In genomic region chr3R:30106562-30106961, dm6 we compare ENCODE assay signal across 3 fruit fly cellular contexts.
TF ChIP-seq lines count a peak whose summit lies in the region.

No protein-coding gene starts in this region.

- no peak for TF ChIP-seq CTCF in whole organism, embryonic (GFP tag; optimal IDR thresholded peaks at IDR 0.05; lab: Kevin White, UChicago)

TF ChIP-seq in whole organism, adult, 20 proteins besides CTCF, POLR2A, EP300 and RAD21:
- TF ChIP-seq cic (GFP tag; optimal IDR thresholded peaks at IDR 0.05; lab: Kevin White, UChicago): peak; percentile 21
- TF ChIP-seq CG11617 (GFP tag; optimal IDR thresholded peaks at IDR 0.05; lab: Kevin White, UChicago): no peak

TF ChIP-seq in whole organism, embryonic, 481 proteins besides CTCF, POLR2A, EP300 and RAD21 (continues in another document):
- TF ChIP-seq CG8388 (GFP tag; optimal IDR thresholded peaks at IDR 0.05; lab: Kevin White, UChicago) (no peak), chinmo (GFP tag; IDR thresholded peaks at IDR 0.05; lab: Robert Waterston, UW; ENCODE audit: partially characterized antibody) (0 out of 4 replicates have a peak, but pooled peaks have one; percentile 46), CG7987 (GFP tag; optimal IDR thresholded peaks at IDR 0.05; lab: Kevin White, UChicago) (peak; percentile 58), CG2678 (tag; optimal IDR thresholded peaks at IDR 0.05; lab: Kevin White, UChicago) (peak; percentile 41), BEAF-32 (GFP tag; optimal IDR thresholded peaks at IDR 0.05; lab: Kevin White, UChicago) (no peak), nmo (GFP tag; optimal IDR thresholded peaks at IDR 0.05; lab: Kevin White, UChicago) (no peak), ci (GFP tag; IDR thresholded peaks at IDR 0.05; lab: Robert Waterston, UW) (no peak), CG2889 (GFP tag; IDR thresholded peaks at IDR 0.05; lab: Robert Waterston, UW) (no peak), CG12659 (GFP tag; optimal IDR thresholded peaks at IDR 0.05; lab: Kevin White, UChicago) (no peak), p53 (GFP tag; optimal IDR thresholded peaks at IDR 0.05; lab: Kevin White, UChicago) (no peak), Trl (optimal IDR thresholded peaks at IDR 0.05; lab: Kevin White, UChicago) (no peak), Trl (GFP tag; optimal IDR thresholded peaks at IDR 0.05; lab: Kevin White, UChicago) (no peak), sug (tag; optimal IDR thresholded peaks at IDR 0.05; lab: Kevin White, UChicago) (peak; percentile 87), Eip74EF (GFP tag; optimal IDR thresholded peaks at IDR 0.05; lab: Kevin White, UChicago) (no peak), CG12769 (tag; optimal IDR thresholded peaks at IDR 0.05; lab: Kevin White, UChicago) (peak; percentile 82), CG32532 (GFP tag; IDR thresholded peaks at IDR 0.05; lab: Robert Waterston, UW) (no peak), CG6272 (GFP tag; IDR thresholded peaks at IDR 0.05; lab: Robert Waterston, UW) (no peak), emc (GFP tag; optimal IDR thresholded peaks at IDR 0.05; lab: Kevin White, UChicago) (no peak), corto (GFP tag; optimal IDR thresholded peaks at IDR 0.05; lab: Kevin White, UChicago) (no peak), CG4707 (GFP tag; optimal IDR thresholded peaks at IDR 0.05; lab: Kevin White, UChicago) (no peak), slou (GFP tag; optimal IDR thresholded peaks at IDR 0.05; lab: Kevin White, UChicago) (no peak), Ets97D (GFP tag; optimal IDR thresholded peaks at IDR 0.05; lab: Kevin White, UChicago) (no peak), Xrp1 (GFP tag; IDR thresholded peaks at IDR 0.05; lab: Robert Waterston, UW) (no peak), exex (tag; optimal IDR thresholded peaks at IDR 0.05; lab: Kevin White, UChicago) (peak; percentile 92), CG7839 (tag; optimal IDR thresholded peaks at IDR 0.05; lab: Kevin White, UChicago) (no peak), HLH54F (GFP tag; optimal IDR thresholded peaks at IDR 0.05; lab: Kevin White, UChicago) (no peak), grn (GFP tag; optimal IDR thresholded peaks at IDR 0.05; lab: Kevin White, UChicago) (peak; percentile 97), CG34376 (GFP tag; optimal IDR thresholded peaks at IDR 0.05; lab: Kevin White, UChicago) (peak; percentile 82), Hmx (GFP tag; optimal IDR thresholded peaks at IDR 0.05; lab: Kevin White, UChicago) (no peak), Atf6 (GFP tag; IDR thresholded peaks at IDR 0.05; lab: Robert Waterston, UW) (no peak), ERR (GFP tag; optimal IDR thresholded peaks at IDR 0.05; lab: Kevin White, UChicago) (no peak), CG31224 (GFP tag; IDR thresholded peaks at IDR 0.05; lab: Robert Waterston, UW) (no peak), Pdp1 (GFP tag; optimal IDR thresholded peaks at IDR 0.05; lab: Kevin White, UChicago) (peak in 1 of 2 experiments; percentile 71), CG30020 (tag; optimal IDR thresholded peaks at IDR 0.05; lab: Kevin White, UChicago) (no peak), dati (GFP tag; IDR thresholded peaks at IDR 0.05; lab: Robert Waterston, UW) (no peak), hbn (GFP tag; IDR thresholded peaks at IDR 0.05; lab: Robert Waterston, UW; ENCODE audit: partially characterized antibody) (no peak), lov (optimal IDR thresholded peaks at IDR 0.05; lab: Kevin White, UChicago) (no peak), lov (GFP tag; IDR thresholded peaks at IDR 0.05; lab: Robert Waterston, UW) (no peak), E2f2 (GFP tag; IDR thresholded peaks at IDR 0.05; lab: Robert Waterston, UW) (no peak), Hr3 (GFP tag; optimal IDR thresholded peaks at IDR 0.05; lab: Kevin White, UChicago) (no peak), CG7271 (tag; optimal IDR thresholded peaks at IDR 0.05; lab: Kevin White, UChicago) (no peak), Nf-YB (GFP tag; optimal IDR thresholded peaks at IDR 0.05; lab: Kevin White, UChicago) (no peak), Ada2b (GFP tag; IDR thresholded peaks at IDR 0.05; lab: Robert Waterston, UW) (no peak), trem (tag; optimal IDR thresholded peaks at IDR 0.05; lab: Kevin White, UChicago) (no peak), mirr (GFP tag; optimal IDR thresholded peaks at IDR 0.05; lab: Kevin White, UChicago) (peak; percentile 5), pan (optimal IDR thresholded peaks at IDR 0.05; lab: Kevin White, UChicago) (no peak), pan (GFP tag; optimal IDR thresholded peaks at IDR 0.05 in 1 of 2, IDR thresholded peaks at IDR 0.05 in 1 of 2) (no peak)

TF ChIP-seq in whole organism, prepupa, 60 proteins besides CTCF, POLR2A, EP300 and RAD21:
- no peak for TF ChIP-seq CG6854 (GFP tag; optimal IDR thresholded peaks at IDR 0.05; lab: Kevin White, UChicago)
- peak; percentile 93 for TF ChIP-seq svp (GFP tag; lab: Kevin White, UChicago)
- TF ChIP-seq spab (GFP tag; optimal IDR thresholded peaks at IDR 0.05; lab: Kevin White, UChicago): no peak
- no peak for TF ChIP-seq net (GFP tag; optimal IDR thresholded peaks at IDR 0.05; lab: Kevin White, UChicago)
- no peak for TF ChIP-seq OdsH (GFP tag; optimal IDR thresholded peaks at IDR 0.05; lab: Kevin White, UChicago)
- peak; percentile 56 for TF ChIP-seq fkh (GFP tag; optimal IDR thresholded peaks at IDR 0.05; lab: Kevin White, UChicago)
- TF ChIP-seq CG8632 (GFP tag; optimal IDR thresholded peaks at IDR 0.05; lab: Kevin White, UChicago): no peak
- TF ChIP-seq Ets21C (GFP tag; optimal IDR thresholded peaks at IDR 0.05; lab: Kevin White, UChicago): no peak
- peak; percentile 44 for TF ChIP-seq Eip78C (GFP tag; lab: Kevin White, UChicago)
- TF ChIP-seq CG11294 (GFP tag; IDR thresholded peaks at IDR 0.05; lab: Robert Waterston, UW): no peak
- TF ChIP-seq lz (GFP tag; optimal IDR thresholded peaks at IDR 0.05; lab: Kevin White, UChicago): no peak
- no peak for TF ChIP-seq Hr4 (GFP tag; optimal IDR thresholded peaks at IDR 0.05; lab: Kevin White, UChicago)
- no peak for TF ChIP-seq CG9139 (GFP tag; optimal IDR thresholded peaks at IDR 0.05; lab: Kevin White, UChicago)
- TF ChIP-seq Blimp-1 (GFP tag; optimal IDR thresholded peaks at IDR 0.05; lab: Kevin White, UChicago): no peak
- TF ChIP-seq dac (GFP tag; optimal IDR thresholded peaks at IDR 0.05; lab: Kevin White, UChicago): no peak
- TF ChIP-seq achi (GFP tag; optimal IDR thresholded peaks at IDR 0.05; lab: Kevin White, UChicago): no peak
- no peak for TF ChIP-seq ss (GFP tag; optimal IDR thresholded peaks at IDR 0.05; lab: Kevin White, UChicago)
